Worm (Caenorhabditis elegans) whole organism, midembryonic: ENCODE results near the gene vap-1.

Source experiments
- flt-1 ChIP-seq: fragments of 200-800 bp; sonication (Bioruptor generic); IDR thresholded peaks from 2 replicates; pipeline ENCODE4 v1.3.6; 2022; ENCODE audit warnings: missing genetic modification characterization, missing compliant biosample characterization
- klf-2 ChIP-seq: fragments of 200-800 bp; sonication (Bioruptor generic); conservative IDR thresholded peaks from 2 replicates; pipeline ENCODE4 v1.3.6; 2022; ENCODE audit warnings: missing genetic modification reagents, missing genetic modification characterization, missing compliant biosample characterization
- ref-1 ChIP-seq: fragments of 200-800 bp; sonication (Bioruptor generic); conservative IDR thresholded peaks from 2 replicates; pipeline ENCODE4 v1.3.6; 2022; ENCODE audit warnings: missing genetic modification reagents, missing genetic modification characterization, missing compliant biosample characterization

DNA sequence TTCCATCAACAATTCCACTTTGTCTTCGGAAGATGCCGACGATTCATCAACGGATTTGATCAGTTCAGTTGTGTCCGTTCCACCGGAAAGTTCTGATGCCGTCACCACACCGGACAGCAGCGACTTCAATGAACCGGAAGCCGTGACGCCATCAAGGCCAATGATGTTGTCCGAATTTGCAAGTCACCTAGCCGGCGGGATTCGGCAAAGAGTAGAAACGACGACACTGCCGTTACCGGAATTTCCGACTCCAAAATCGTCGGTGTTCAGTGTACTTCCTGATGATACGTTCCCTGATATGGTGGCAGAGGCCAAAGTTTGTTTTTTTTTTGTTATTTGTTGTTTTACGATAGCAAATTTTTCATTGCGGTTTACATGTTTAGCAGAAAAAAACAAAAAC lies 32.9 kb downstream of the vap-1 start:
- TF ChIP-seq flt-1 (GFP tag; lab: Robert Waterston, UW) (no peak), ref-1 (GFP tag; lab: Robert Waterston, UW) (no peak), klf-2 (GFP tag; lab: Robert Waterston, UW) (no peak)
